Worm (Caenorhabditis elegans): Measurements from ENCODE around the gene ZC21.8.

ce11 chrIII:8494708-8495107 lies 25.1 kb downstream of the ZC21.8 start, which contains the start of gene pac-1:
- TF ChIP-seq him-1 (tag; optimal IDR thresholded peaks at IDR 0.05): no peak
- no peak for TF ChIP-seq dao-5 (tag; optimal IDR thresholded peaks at IDR 0.05)
- TF ChIP-seq W03F9.2 (tag; optimal IDR thresholded peaks at IDR 0.05): no peak
